Worm (Caenorhabditis elegans): Measurements from ENCODE around the gene str-198.

DNA sequence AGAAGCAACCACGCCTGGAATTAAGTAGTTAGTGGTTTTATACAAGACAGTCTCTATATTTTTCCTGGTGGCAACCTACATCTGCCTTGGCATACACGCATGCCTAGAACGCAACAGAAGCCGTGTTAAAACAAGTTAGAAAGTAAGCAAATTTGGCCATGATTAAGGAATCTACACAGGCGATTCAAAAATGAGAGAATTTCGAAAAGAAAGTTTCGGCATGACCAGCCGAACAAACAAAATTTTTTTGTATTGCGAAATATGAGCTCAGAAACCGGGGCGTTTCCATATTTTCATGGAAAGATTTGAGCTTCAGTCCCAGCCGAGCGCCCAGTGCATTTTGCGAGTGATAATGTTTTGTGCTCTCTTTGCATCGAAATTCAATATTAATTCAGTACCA, 12.5 kb downstream of the str-198 start, which contains the start of gene F14H3.15:
- TF ChIP-seq nhr-237 (tag; optimal IDR thresholded peaks at IDR 0.05) (no peak), nhr-76 (tag; optimal IDR thresholded peaks at IDR 0.05) (no peak), nhr-12 (tag; optimal IDR thresholded peaks at IDR 0.05) (no peak), ceh-39 (tag; optimal IDR thresholded peaks at IDR 0.05) (no peak), ces-1 (GFP tag; optimal IDR thresholded peaks at IDR 0.05) (no peak), nhr-28 (tag; optimal IDR thresholded peaks at IDR 0.05) (no peak)

Measured in whole organism, mixed stage, embryonic.